Worm (Caenorhabditis elegans) whole organism, L2 larva: ENCODE measurements around the gene F46B6.4.

Source experiments
- C34F6.9 ChIP-seq: fragments of 150-350 bp; optimal IDR thresholded peaks from 2 replicates; lab custom pipeline; 2014; ENCODE audit warnings: missing biosample characterization, missing genetic modification characterization
- Y55F3AM.14 ChIP-seq: fragments of 200-800 bp; sonication (Bioruptor generic); optimal IDR thresholded peaks from 2 replicates; lab custom pipeline; 2018; ENCODE audit warnings: mild to moderate bottlenecking, missing genetic modification characterization, missing compliant biosample characterization
- ZK546.5 ChIP-seq: sonication (generic microtip); optimal IDR thresholded peaks from 2 replicates; lab custom pipeline; 2017; ENCODE audit warnings: missing biosample characterization, missing genetic modification characterization
- aly-2 ChIP-seq: fragments of 150-350 bp; optimal IDR thresholded peaks from 2 replicates; lab custom pipeline; 2014; ENCODE audit warnings: missing biosample characterization, missing genetic modification characterization
- ama-1 ChIP-seq: fragments of 150-350 bp; optimal IDR thresholded peaks from 2 replicates; lab custom pipeline; 2018; ENCODE audit warnings: inconsistent platforms
- ceh-16 ChIP-seq: fragments of 150-350 bp; optimal IDR thresholded peaks from 2 replicates; lab custom pipeline; 2014; ENCODE audit warnings: missing biosample characterization, missing genetic modification characterization
- ceh-82 ChIP-seq: fragments of 150-350 bp; optimal IDR thresholded peaks from 2 replicates; lab custom pipeline; 2014; ENCODE audit warnings: missing biosample characterization, missing genetic modification characterization
- dmd-4 ChIP-seq: sonication (generic microtip); optimal IDR thresholded peaks from 2 replicates; lab custom pipeline; 2017; ENCODE audit warnings: missing biosample characterization, missing genetic modification characterization
- elt-1 ChIP-seq: fragments of 150-350 bp; optimal IDR thresholded peaks from 2 replicates; lab custom pipeline; 2014; ENCODE audit warnings: missing biosample characterization, missing genetic modification characterization
- elt-3 ChIP-seq: sonication (generic microtip); optimal IDR thresholded peaks from 2 replicates; lab custom pipeline; 2017; ENCODE audit warnings: missing biosample characterization, missing genetic modification characterization
- fos-1 ChIP-seq: fragments of 150-350 bp; optimal IDR thresholded peaks from 2 replicates; lab custom pipeline; 2014; ENCODE audit warnings: missing biosample characterization, missing genetic modification characterization
- gmeb-1 ChIP-seq: fragments of 150-350 bp; optimal IDR thresholded peaks from 2 replicates; lab custom pipeline; 2014; ENCODE audit warnings: missing biosample characterization, missing genetic modification characterization
- lin-11 ChIP-seq: fragments of 150-350 bp; sonication (generic microtip); optimal IDR thresholded peaks from 2 replicates; lab custom pipeline; 2014; ENCODE audit warnings: missing biosample characterization, missing genetic modification characterization, inconsistent platforms, mixed read lengths
- lin-13 ChIP-seq: fragments of 150-350 bp; optimal IDR thresholded peaks from 2 replicates; lab custom pipeline; 2014; ENCODE audit warnings: missing biosample characterization, missing genetic modification reagents, missing genetic modification characterization
- lsy-2 ChIP-seq, 2 experiments: fragments of 150-350 bp in 1 of 2; sonication (generic microtip) in 1 of 2; optimal IDR thresholded peaks; 2 replicates each; lab custom pipeline; 2014 to 2017; ENCODE audit warnings: missing biosample characterization in 2 of 2, missing genetic modification characterization in 2 of 2
- mdl-1 ChIP-seq, 2 experiments: fragments of 150-350 bp in 1 of 2; sonication (generic microtip) in 1 of 2; optimal IDR thresholded peaks; 2 replicates each; lab custom pipeline; 2017; ENCODE audit warnings: missing biosample characterization in 2 of 2, missing genetic modification characterization in 2 of 2
- nhr-11 ChIP-seq: fragments of 150-350 bp; optimal IDR thresholded peaks from 2 replicates; lab custom pipeline; 2014; ENCODE audit warnings: missing biosample characterization, missing genetic modification characterization
- nhr-12 ChIP-seq: fragments of 150-350 bp; optimal IDR thresholded peaks from 2 replicates; lab custom pipeline; 2014; ENCODE audit warnings: missing biosample characterization, missing genetic modification characterization
- nhr-129 ChIP-seq: fragments of 150-350 bp; optimal IDR thresholded peaks from 2 replicates; lab custom pipeline; 2014; ENCODE audit warnings: missing biosample characterization, missing genetic modification characterization
- nhr-21 ChIP-seq: fragments of 150-350 bp; optimal IDR thresholded peaks from 2 replicates; lab custom pipeline; 2014; ENCODE audit warnings: missing biosample characterization, missing genetic modification characterization
- nhr-25 ChIP-seq: fragments of 150-350 bp; sonication (generic microtip); optimal IDR thresholded peaks from 3 replicates; lab custom pipeline; 2014; ENCODE audit warnings: missing biosample characterization, missing genetic modification characterization
- nhr-6 ChIP-seq: fragments of 150-350 bp; optimal IDR thresholded peaks from 2 replicates; lab custom pipeline; 2014; ENCODE audit warnings: missing biosample characterization, missing genetic modification characterization
- nhr-77 ChIP-seq: fragments of 150-350 bp; optimal IDR thresholded peaks from 2 replicates; lab custom pipeline; 2014; ENCODE audit warnings: missing biosample characterization, missing genetic modification characterization
- peb-1 ChIP-seq: fragments of 150-350 bp; optimal IDR thresholded peaks from 2 replicates; lab custom pipeline; 2014; ENCODE audit warnings: missing biosample characterization, missing genetic modification characterization
- sem-4 ChIP-seq: fragments of 150-350 bp; optimal IDR thresholded peaks from 2 replicates; lab custom pipeline; 2014; ENCODE audit warnings: missing biosample characterization, missing genetic modification reagents, missing genetic modification characterization
- skn-1 ChIP-seq: sonication (generic microtip); optimal IDR thresholded peaks from 2 replicates; lab custom pipeline; 2017; ENCODE audit warnings: missing biosample characterization, missing genetic modification characterization
- sma-3 ChIP-seq: sonication (generic microtip); optimal IDR thresholded peaks from 2 replicates; lab custom pipeline; 2016; ENCODE audit warnings: missing genetic modification reagents, missing genetic modification characterization, missing compliant biosample characterization
- sma-9 ChIP-seq, 2 experiments: fragments of 150-350 bp in 1 of 2; sonication (generic microtip) in 1 of 2; optimal IDR thresholded peaks; 2 replicates each; lab custom pipeline; 2014 to 2016; ENCODE audit warnings: missing genetic modification characterization in 2 of 2, mild to moderate bottlenecking in 1 of 2, missing biosample characterization in 1 of 2, missing compliant biosample characterization in 1 of 2, missing genetic modification reagents in 1 of 2, moderate library complexity in 1 of 2
- unc-39 ChIP-seq: fragments of 150-350 bp; optimal IDR thresholded peaks from 2 replicates; lab custom pipeline; 2014; ENCODE audit warnings: missing biosample characterization, missing genetic modification characterization
- unc-55 ChIP-seq: fragments of 150-350 bp; sonication (generic microtip); optimal IDR thresholded peaks from 3 replicates; lab custom pipeline; 2014; ENCODE audit warnings: missing biosample characterization, missing genetic modification reagents, missing genetic modification characterization
- unc-62 ChIP-seq: fragments of 150-350 bp; optimal IDR thresholded peaks from 2 replicates; lab custom pipeline; 2014; ENCODE audit warnings: missing biosample characterization, missing genetic modification reagents, missing genetic modification characterization
- zag-1 ChIP-seq: fragments of 150-350 bp; optimal IDR thresholded peaks from 2 replicates; lab custom pipeline; 2014; ENCODE audit warnings: missing biosample characterization, missing genetic modification characterization

F46B6.4 gene

DNA sequence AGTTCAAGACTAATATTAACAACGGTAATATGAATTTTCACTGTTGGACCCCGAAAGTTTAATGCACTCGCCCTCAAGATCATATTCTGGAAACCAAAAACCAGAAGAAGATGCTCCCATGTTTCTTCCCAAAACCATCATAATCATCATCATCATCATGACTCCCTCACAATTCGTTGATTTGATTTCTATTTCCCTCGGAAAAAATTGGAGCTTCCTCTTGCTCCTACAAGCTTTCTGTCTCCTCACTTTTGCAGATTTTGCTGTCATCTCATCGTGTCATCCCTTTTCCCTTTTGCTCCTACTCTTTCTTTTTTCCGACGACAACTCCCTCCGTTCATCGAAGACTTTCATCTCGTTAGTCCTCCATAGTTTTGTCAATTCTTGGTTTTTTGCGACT lies 7.3 kb downstream of the F46B6.4 start, which contains the start of gene F46B6.2:
TSS of gene F46B6.2 (plus strand) at position 316 of the 400 bp plus-strand sequence.
- TF ChIP-seq ama-1 (lab: Kevin White, UChicago) (no peak), unc-55 (GFP tag; lab: Kevin White, UChicago) (no peak), nhr-11 (tag; lab: Kevin White, UChicago) (no peak), elt-3 (no peak), unc-39 (tag; lab: Kevin White, UChicago) (no peak), peb-1 (tag; lab: Kevin White, UChicago) (no peak), nhr-25 (tag; lab: Kevin White, UChicago) (no peak), nhr-77 (tag; lab: Kevin White, UChicago) (no peak), sem-4 (no peak), nhr-6 (tag; lab: Kevin White, UChicago) (no peak), nhr-12 (tag; lab: Kevin White, UChicago) (no peak), sma-3 (GFP tag; lab: Kevin White, UChicago) (no peak), aly-2 (tag; lab: Kevin White, UChicago) (no peak), fos-1 (no peak)

DNA sequence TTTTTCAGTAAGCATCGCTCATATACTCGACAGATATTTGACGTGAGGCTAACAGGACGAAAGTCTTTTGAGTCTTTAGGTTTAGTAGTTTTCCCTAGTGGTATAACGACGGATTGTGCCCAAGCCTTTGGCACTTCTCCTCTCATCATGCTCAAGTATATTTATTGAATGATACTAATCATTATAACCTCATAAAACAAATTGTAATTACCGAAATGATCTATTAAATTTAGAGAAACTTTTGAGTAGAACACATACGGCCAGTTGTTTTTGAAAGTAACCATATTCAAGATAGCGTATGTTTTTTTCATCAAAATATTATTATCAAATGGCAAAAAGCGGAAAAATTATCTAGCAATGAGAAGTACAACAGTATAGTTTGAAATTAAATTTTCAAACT lies 8.0 kb downstream of the F46B6.4 start:
- TF ChIP-seq sma-9 (GFP tag; optimal IDR thresholded peaks at IDR 0.05; lab: Kevin White, UChicago) (no peak), sma-9 (tag; optimal IDR thresholded peaks at IDR 0.05; lab: Kevin White, UChicago) (no peak)

- TF ChIP-seq sma-9 (GFP tag; optimal IDR thresholded peaks at IDR 0.05; lab: Kevin White, UChicago), result peak; percentile 56
- no peak for TF ChIP-seq sma-9 (tag; optimal IDR thresholded peaks at IDR 0.05; lab: Kevin White, UChicago)
- peak; percentile 54 for TF ChIP-seq zag-1 (tag; lab: Kevin White, UChicago)
- TF ChIP-seq nhr-21 (tag; lab: Kevin White, UChicago), result no peak
- TF ChIP-seq lsy-2 (tag; optimal IDR thresholded peaks at IDR 0.05; lab: Kevin White, UChicago), result peak in 1 of 2 experiments; percentile 30
- TF ChIP-seq, all 48 proteins: peak for 3
Measured at ce11 chrV:9768828-9769778, 10.2 kb downstream of the F46B6.4 start, which contains the start of gene unc-42. Gene unc-42 (minus strand): TSS chrV:9769391.

- TF ChIP-seq lin-13 (GFP tag; lab: Kevin White, UChicago), result no peak
- TF ChIP-seq lsy-2 (tag; optimal IDR thresholded peaks at IDR 0.05; lab: Kevin White, UChicago), result no peak
- no peak for TF ChIP-seq zag-1 (tag; lab: Kevin White, UChicago)
- TF ChIP-seq mdl-1 (tag; optimal IDR thresholded peaks at IDR 0.05; lab: Kevin White, UChicago), result no peak
- no peak for TF ChIP-seq nhr-21 (tag; lab: Kevin White, UChicago)
- TF ChIP-seq unc-62, result no peak
- TF ChIP-seq gmeb-1 (tag; lab: Kevin White, UChicago), result no peak
- TF ChIP-seq dmd-4 (tag; lab: Kevin White, UChicago), result no peak
- TF ChIP-seq ZK546.5 (tag; lab: Kevin White, UChicago), result no peak
- TF ChIP-seq skn-1 (tag; lab: Kevin White, UChicago), result no peak
Measured at ce11 chrV:9767941-9768340, 11.4 kb downstream of the F46B6.4 start.

- TF ChIP-seq sem-4 (peak; percentile 12), sma-9 (GFP tag; optimal IDR thresholded peaks at IDR 0.05; lab: Kevin White, UChicago) (peak; percentile 59), sma-9 (tag; optimal IDR thresholded peaks at IDR 0.05; lab: Kevin White, UChicago) (no peak), nhr-6 (tag; lab: Kevin White, UChicago) (peak; percentile 2), peb-1 (tag; lab: Kevin White, UChicago) (no peak), Y55F3AM.14 (GFP tag; lab: Kevin White, UChicago) (no peak), mdl-1 (tag; optimal IDR thresholded peaks at IDR 0.05; lab: Kevin White, UChicago) (no peak), unc-39 (tag; lab: Kevin White, UChicago) (no peak), lsy-2 (tag; optimal IDR thresholded peaks at IDR 0.05; lab: Kevin White, UChicago) (peak; percentile 20 to 81), C34F6.9 (tag; lab: Kevin White, UChicago) (peak; percentile 39), ama-1 (lab: Kevin White, UChicago) (no peak), zag-1 (tag; lab: Kevin White, UChicago) (peak; percentile 0), unc-55 (GFP tag; lab: Kevin White, UChicago) (no peak), fos-1 (no peak)
Measured at ce11 chrV:9765622-9766021, 13.7 kb downstream of the F46B6.4 start.

ce11 chrV:9764552-9764951 lies 14.8 kb downstream of the F46B6.4 start:
- TF ChIP-seq lin-11, result no peak
- TF ChIP-seq ceh-82 (tag; lab: Kevin White, UChicago), result no peak
- TF ChIP-seq unc-39 (tag; lab: Kevin White, UChicago), result no peak
- no peak for TF ChIP-seq nhr-129
- no peak for TF ChIP-seq elt-1 (tag; lab: Kevin White, UChicago)
- TF ChIP-seq ceh-16, result no peak
- no peak for TF ChIP-seq lin-13 (GFP tag; lab: Kevin White, UChicago)
- no peak for TF ChIP-seq ama-1 (lab: Kevin White, UChicago)
- TF ChIP-seq nhr-12 (tag; lab: Kevin White, UChicago), result no peak
- TF ChIP-seq, all 48 proteins: peak for 0
